Worm (Caenorhabditis elegans): ENCODE data around the gene ceh-43.

The ceh-43 gene

DNA sequence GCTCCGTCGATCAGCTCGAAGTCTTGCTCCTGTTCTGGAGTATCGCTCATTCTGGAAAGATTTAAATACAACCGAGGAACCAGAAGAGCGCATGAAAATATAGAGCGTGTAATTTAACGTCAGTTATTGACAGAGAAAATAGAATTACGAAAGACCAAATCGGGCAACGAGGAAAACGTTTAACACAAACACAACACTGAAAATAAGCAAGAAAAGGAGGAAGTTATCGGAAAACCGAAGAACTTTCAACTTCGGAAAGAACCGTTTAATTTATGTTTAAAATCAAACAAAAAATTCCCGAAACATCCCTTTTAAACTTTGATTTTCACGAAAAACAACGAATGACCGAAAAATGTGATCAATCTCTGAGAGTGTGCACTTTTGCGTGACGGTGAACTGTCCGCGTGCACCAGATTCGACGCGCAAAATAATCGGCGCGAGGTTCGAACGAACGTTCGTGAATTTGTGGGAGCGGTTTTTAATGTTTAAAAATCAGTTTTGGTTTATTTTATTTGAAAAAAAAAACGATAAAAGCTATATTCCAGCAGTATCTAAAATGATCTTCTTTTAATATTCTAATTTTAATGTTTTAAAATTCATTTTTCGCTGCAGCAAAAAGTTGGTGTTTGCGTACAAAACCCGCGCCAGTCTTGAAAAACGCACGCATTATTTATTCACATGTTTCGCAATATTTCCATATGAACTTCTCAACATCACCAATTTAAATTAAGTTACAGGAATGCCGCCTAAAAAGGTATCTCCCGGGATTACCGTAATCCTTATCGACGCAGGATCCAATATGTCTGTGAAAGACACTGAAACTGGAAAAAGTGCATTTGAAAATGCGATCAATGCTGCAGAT is 30.4 kb downstream of the ceh-43 start, which contains the start of the genes R07E5.7 and cku-80:
R07E5.7 (minus strand) TSS at position 51 of the 862 bp plus-strand sequence.
cku-80 (plus strand) TSS at position 732 of the 862 bp plus-strand sequence.
- TF ChIP-seq ceh-13 (GFP tag; optimal IDR thresholded peaks at IDR 0.05): no peak
- no peak for TF ChIP-seq aly-1 (tag; optimal IDR thresholded peaks at IDR 0.05)
- no peak for TF ChIP-seq tra-4 (tag; optimal IDR thresholded peaks at IDR 0.05)
- 0 out of 2 replicates have a peak, but pooled peaks have one; percentile 44 for TF ChIP-seq tbx-11 (GFP tag; IDR thresholded peaks at IDR 0.05)
- TF ChIP-seq flt-1 (GFP tag; IDR thresholded peaks at IDR 0.05): 0 out of 2 replicates have a peak, but pooled peaks have one; percentile 17
- no peak for TF ChIP-seq B0310.2 (tag; optimal IDR thresholded peaks at IDR 0.05)
- no peak for TF ChIP-seq tbx-37 (GFP tag; conservative IDR thresholded peaks at IDR 0.05)
- TF ChIP-seq F13C5.2 (tag; optimal IDR thresholded peaks at IDR 0.05): peak; percentile 61

DNA sequence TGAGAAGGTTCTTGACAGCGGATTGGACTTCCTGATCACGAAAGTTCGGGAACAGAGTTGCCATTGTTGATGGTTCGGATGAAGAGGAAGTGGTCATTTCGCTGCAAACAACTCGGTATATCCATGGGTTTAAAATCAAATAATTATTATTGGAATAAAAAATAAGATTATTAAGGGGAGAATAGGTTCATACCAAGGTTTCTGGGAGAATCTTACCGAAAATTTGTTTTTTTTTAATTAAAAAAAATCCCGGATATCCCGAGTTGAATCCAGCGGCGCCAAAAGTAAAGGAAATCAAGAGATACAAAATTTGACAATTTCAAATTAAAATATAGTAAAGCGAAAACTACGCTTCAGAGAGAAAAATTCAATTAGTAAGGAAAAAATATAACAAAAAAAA is 31.8 kb downstream of the ceh-43 start, which contains the start of the genes R07E5.19 and pdcd-2:
R07E5.19 (minus strand) TSS at position 101 of the 400 bp plus-strand sequence.
pdcd-2 (minus strand) TSS at position 102 of the 400 bp plus-strand sequence.
- TF ChIP-seq hmbx-1 (tag; optimal IDR thresholded peaks at IDR 0.05) (no peak), hnd-1 (tag; optimal IDR thresholded peaks at IDR 0.05) (no peak), ceh-36 (tag; optimal IDR thresholded peaks at IDR 0.05) (no peak), ets-7 (tag; optimal IDR thresholded peaks at IDR 0.05) (no peak), sea-1 (GFP tag; conservative IDR thresholded peaks at IDR 0.05) (no peak), ama-1 (optimal IDR thresholded peaks at IDR 0.05) (no peak), F13C5.2 (tag; optimal IDR thresholded peaks at IDR 0.05) (no peak), flt-1 (GFP tag; IDR thresholded peaks at IDR 0.05) (no peak), hmg-4 (GFP tag; optimal IDR thresholded peaks at IDR 0.05) (no peak), scrt-1 (GFP tag; IDR thresholded peaks at IDR 0.05) (no peak), tbx-37 (GFP tag; conservative IDR thresholded peaks at IDR 0.05) (no peak), aly-1 (tag; optimal IDR thresholded peaks at IDR 0.05) (no peak)

DNA sequence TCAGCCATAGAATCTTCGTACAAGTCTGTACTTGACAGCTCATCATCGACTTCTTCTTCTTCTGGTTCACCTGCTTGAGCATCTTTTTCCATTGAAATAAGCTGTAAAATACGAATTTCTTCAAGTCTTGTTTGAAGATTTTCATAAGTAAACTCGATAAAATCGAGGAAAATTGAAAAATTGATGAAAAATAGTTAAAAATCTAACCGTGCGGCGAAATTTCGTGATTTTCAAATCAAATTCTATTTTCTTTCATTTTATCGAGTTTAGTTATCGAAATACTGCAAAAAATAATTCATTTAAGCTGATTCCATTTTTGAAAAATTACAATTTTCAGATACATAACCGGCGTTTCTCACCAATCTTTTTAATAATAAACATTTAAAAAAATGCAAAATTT is 34.6 kb downstream of the ceh-43 start, which contains the start of gene R07E5.11:
R07E5.11 (minus strand) TSS at position 101 of the 400 bp plus-strand sequence.
- TF ChIP-seq tra-4 (tag; optimal IDR thresholded peaks at IDR 0.05): no peak
- no peak for TF ChIP-seq ceh-36 (tag; optimal IDR thresholded peaks at IDR 0.05)
- TF ChIP-seq ceh-13 (GFP tag; optimal IDR thresholded peaks at IDR 0.05): no peak
- TF ChIP-seq tbx-11 (GFP tag; IDR thresholded peaks at IDR 0.05): no peak

DNA sequence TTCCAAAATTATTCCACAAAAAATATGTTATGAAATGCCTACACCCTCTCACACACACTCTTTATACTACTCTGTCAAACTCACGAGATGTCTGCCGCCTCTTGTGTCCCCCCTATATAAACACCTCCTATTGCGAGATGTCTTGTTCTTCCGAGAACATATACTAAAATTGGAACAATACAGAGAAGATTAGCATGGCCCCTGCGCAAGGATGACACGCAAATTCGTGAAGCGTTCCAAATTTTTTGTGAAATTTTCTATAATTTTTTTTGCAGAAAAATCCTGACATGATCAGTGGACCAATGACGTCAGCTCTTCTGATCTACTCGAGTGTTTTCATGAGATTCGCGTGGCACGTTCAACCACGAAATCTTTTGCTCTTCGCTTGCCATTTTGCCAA is 35.7 kb downstream of the ceh-43 start:
- TF ChIP-seq ceh-36 (tag; optimal IDR thresholded peaks at IDR 0.05) (peak; percentile 69), hmg-4 (GFP tag; optimal IDR thresholded peaks at IDR 0.05) (peak; percentile 49), sea-1 (GFP tag; conservative IDR thresholded peaks at IDR 0.05) (peak; percentile 77), pes-1 (GFP tag; IDR thresholded peaks at IDR 0.05) (peak; percentile 83), hnd-1 (tag; optimal IDR thresholded peaks at IDR 0.05) (peak; percentile 21), tbx-37 (GFP tag; conservative IDR thresholded peaks at IDR 0.05) (0 out of 2 replicates have a peak, but pooled peaks have one; percentile 42), flt-1 (GFP tag; IDR thresholded peaks at IDR 0.05) (peak; percentile 71), ets-7 (tag; optimal IDR thresholded peaks at IDR 0.05) (peak; percentile 9), aly-1 (tag; optimal IDR thresholded peaks at IDR 0.05) (peak; percentile 60), tbx-11 (GFP tag; IDR thresholded peaks at IDR 0.05) (peak; percentile 70; the same call in 1 of the 2 replicates), scrt-1 (GFP tag; IDR thresholded peaks at IDR 0.05) (peak; percentile 77)

DNA sequence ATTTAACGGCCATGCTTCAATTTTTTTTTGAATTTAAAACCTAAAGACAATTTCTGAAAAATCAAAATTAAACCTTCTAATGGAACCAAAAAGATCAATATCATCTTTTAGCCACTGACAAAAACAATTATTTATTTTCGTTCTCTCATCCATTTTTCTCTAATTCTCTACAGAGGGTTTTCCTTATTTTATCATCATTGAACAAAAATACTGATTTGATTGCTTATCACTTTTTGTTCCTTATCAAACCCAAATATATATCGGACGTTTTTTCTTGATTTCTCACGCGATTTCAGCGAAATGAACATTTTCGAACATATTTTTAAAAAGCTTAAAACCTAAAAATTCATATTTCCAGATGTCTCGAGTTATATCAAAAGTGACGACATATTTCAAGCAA is 36.6 kb downstream of the ceh-43 start, which contains the start of gene mpc-1:
mpc-1 (plus strand) TSS at position 359 of the 400 bp plus-strand sequence.
- no peak for TF ChIP-seq hnd-1 (tag; optimal IDR thresholded peaks at IDR 0.05)

DNA sequence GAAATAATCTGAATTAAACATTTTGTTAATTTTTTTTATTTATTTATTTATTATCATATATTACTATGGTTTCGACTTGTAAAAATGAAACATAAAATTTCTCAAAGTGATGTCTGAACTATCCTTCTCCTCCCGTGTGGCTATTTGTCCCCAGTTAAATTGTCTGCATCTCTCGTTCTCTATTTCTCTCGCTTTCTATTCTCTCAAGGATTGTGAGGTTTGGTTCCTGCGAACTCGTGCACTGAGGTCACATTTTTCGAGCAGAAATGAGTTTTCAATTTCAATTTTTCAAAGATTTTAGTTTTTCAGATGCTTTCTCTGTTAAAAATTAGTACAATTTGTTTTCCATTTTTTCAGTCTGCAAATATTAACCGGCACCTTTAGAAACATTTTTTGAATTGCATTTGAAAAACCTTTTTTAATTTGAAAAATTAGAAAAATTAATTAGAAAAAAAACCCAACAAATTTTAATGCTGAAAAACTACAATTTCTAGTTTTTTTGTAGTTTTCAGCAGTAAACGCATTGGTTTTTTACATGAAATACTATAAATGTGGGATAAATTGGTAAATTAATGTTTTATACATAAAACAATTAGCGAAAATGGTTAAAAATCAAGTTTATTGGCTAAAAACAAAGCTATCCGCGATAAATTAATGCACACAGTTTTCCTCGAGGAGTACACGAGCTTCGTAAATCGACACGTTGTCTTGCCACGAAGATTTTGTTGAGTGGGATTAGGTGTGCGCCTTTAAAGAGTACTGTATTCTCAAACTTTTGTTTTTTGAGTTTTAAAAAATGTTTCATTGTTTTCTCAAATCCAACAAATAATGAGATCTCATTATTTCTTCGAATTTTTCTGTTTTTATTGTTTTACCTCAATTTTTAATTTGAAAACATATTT is 37.4 kb downstream of the ceh-43 start:
- TF ChIP-seq tra-4 (tag; optimal IDR thresholded peaks at IDR 0.05) (no peak), sea-1 (GFP tag; conservative IDR thresholded peaks at IDR 0.05) (no peak)

DNA sequence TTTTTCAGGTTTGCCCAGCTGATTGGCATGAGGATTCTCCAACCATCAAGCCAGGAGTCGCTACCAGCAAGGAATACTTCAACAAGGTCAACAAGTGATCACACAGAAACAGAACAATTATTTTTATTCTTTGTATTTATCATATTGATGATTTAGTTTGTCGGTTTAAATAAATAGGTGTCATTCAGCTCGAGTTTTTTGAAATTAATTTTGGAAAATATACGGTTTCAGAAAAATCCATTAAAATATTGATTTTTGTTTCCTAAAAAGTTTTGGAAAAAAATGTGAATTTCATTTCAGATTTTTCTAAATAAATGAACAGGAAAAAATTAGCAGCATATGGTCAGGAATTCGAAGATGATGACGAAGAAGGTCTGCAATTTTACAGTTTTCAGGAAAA is 41.5 kb downstream of the ceh-43 start, which contains the start of gene gpch-1:
gpch-1 (plus strand) TSS at position 301 of the 400 bp plus-strand sequence.
- TF ChIP-seq aly-1 (tag; optimal IDR thresholded peaks at IDR 0.05): no peak
- TF ChIP-seq scrt-1 (GFP tag; IDR thresholded peaks at IDR 0.05): no peak
- no peak for TF ChIP-seq pes-1 (GFP tag; IDR thresholded peaks at IDR 0.05)
- TF ChIP-seq ama-1 (optimal IDR thresholded peaks at IDR 0.05): no peak
- no peak for TF ChIP-seq hmg-4 (GFP tag; optimal IDR thresholded peaks at IDR 0.05)
- TF ChIP-seq ceh-36 (tag; optimal IDR thresholded peaks at IDR 0.05): no peak
- no peak for TF ChIP-seq B0310.2 (tag; optimal IDR thresholded peaks at IDR 0.05)

DNA sequence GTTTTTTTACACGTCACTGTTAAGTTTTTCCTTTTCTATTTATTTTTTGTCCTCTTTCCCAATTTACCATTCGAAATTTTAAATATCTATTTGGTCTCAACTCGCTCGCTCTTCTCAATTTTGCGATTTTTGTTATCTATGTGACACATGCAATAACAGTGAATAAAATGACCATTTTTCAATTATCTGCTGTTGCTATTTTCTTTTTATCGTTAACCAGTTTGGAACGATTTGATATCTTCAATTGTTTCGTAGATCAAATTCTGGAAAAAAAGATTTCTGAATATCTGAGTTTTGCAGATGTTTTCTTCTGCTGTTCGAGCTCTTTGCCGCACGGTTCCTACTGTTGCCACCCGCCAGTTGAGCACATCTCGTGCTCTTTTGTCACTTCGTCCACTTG is 42.6 kb downstream of the ceh-43 start, which contains the start of gene prdx-3:
prdx-3 (plus strand) TSS at position 301 of the 400 bp plus-strand sequence.
- no peak for TF ChIP-seq ama-1 (optimal IDR thresholded peaks at IDR 0.05)
- no peak for TF ChIP-seq tbx-37 (GFP tag; conservative IDR thresholded peaks at IDR 0.05)
- TF ChIP-seq pes-1 (GFP tag; IDR thresholded peaks at IDR 0.05): no peak
- no peak for TF ChIP-seq hnd-1 (tag; optimal IDR thresholded peaks at IDR 0.05)
- TF ChIP-seq flt-1 (GFP tag; IDR thresholded peaks at IDR 0.05): no peak
- no peak for TF ChIP-seq sea-1 (GFP tag; conservative IDR thresholded peaks at IDR 0.05)
- TF ChIP-seq scrt-1 (GFP tag; IDR thresholded peaks at IDR 0.05): no peak
- no peak for TF ChIP-seq hmg-4 (GFP tag; optimal IDR thresholded peaks at IDR 0.05)
- no peak for TF ChIP-seq F13C5.2 (tag; optimal IDR thresholded peaks at IDR 0.05)
- no peak for TF ChIP-seq tbx-11 (GFP tag; IDR thresholded peaks at IDR 0.05)
- TF ChIP-seq hmbx-1 (tag; optimal IDR thresholded peaks at IDR 0.05): no peak
- TF ChIP-seq ceh-36 (tag; optimal IDR thresholded peaks at IDR 0.05): no peak
- no peak for TF ChIP-seq ets-7 (tag; optimal IDR thresholded peaks at IDR 0.05)
- TF ChIP-seq ceh-13 (GFP tag; optimal IDR thresholded peaks at IDR 0.05): no peak
